Fruit fly (Drosophila melanogaster): Measurements from ENCODE around the gene Rac1.

Gene Rac1

DNA sequence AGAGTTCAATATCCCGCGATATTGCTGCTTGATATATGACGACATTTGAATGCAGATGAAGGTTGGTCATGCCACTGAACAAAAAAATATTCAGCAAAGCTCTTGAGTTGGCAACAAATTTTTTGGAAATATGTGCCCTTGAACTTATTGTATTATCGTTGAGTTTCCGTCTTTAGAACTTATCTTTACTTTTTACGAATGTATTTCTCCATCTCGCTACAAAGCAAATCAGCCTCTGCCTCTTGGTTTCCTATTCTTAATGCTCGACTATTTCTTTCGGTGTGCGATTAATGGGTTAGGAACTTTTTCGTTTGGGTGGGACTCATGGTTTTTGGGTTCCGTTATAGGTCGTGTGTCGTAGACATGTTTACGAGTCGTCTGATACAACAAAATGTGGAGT is 20.7 kb upstream of the Rac1 start (continued):
- TF ChIP-seq crp (GFP tag; optimal IDR thresholded peaks at IDR 0.05) = no peak
- peak; percentile 67 for TF ChIP-seq trem (tag; optimal IDR thresholded peaks at IDR 0.05)
- no peak for TF ChIP-seq stwl (tag; optimal IDR thresholded peaks at IDR 0.05)
- peak; percentile 41 for TF ChIP-seq Ptx1 (GFP tag; IDR thresholded peaks at IDR 0.05)
- peak; percentile 71 for TF ChIP-seq CG12219 (GFP tag; optimal IDR thresholded peaks at IDR 0.05)
- TF ChIP-seq gfzf (GFP tag; optimal IDR thresholded peaks at IDR 0.05) = no peak
- TF ChIP-seq onecut (GFP tag; IDR thresholded peaks at IDR 0.05) = peak; percentile 62
- no peak for TF ChIP-seq CG1832 (GFP tag; optimal IDR thresholded peaks at IDR 0.05)
- peak; percentile 29 for TF ChIP-seq Sry-δ (GFP tag; optimal IDR thresholded peaks at IDR 0.05)
- TF ChIP-seq Max (GFP tag; optimal IDR thresholded peaks at IDR 0.05) = peak; percentile 2
- TF ChIP-seq Hmr (GFP tag; optimal IDR thresholded peaks at IDR 0.05) = no peak
- TF ChIP-seq CG18011 (GFP tag; optimal IDR thresholded peaks at IDR 0.05) = peak; percentile 24
- TF ChIP-seq CG6272 (GFP tag; IDR thresholded peaks at IDR 0.05) = no peak
- TF ChIP-seq esg (GFP tag; conservative IDR thresholded peaks at IDR 0.05) = peak; percentile 62
- peak; percentile 59 for TF ChIP-seq her (GFP tag; optimal IDR thresholded peaks at IDR 0.05)
- peak; percentile 80 for TF ChIP-seq row (GFP tag; IDR thresholded peaks at IDR 0.05)
- peak; percentile 72 for TF ChIP-seq sens-2 (GFP tag; IDR thresholded peaks at IDR 0.05)
- TF ChIP-seq grau (tag; optimal IDR thresholded peaks at IDR 0.05) = peak; percentile 77
- TF ChIP-seq CG7556 (GFP tag; optimal IDR thresholded peaks at IDR 0.05) = peak; percentile 57
- 0 out of 2 replicates have a peak, but pooled peaks have one; percentile 15 for TF ChIP-seq GATAe (GFP tag; conservative IDR thresholded peaks at IDR 0.05)
- peak; percentile 41 for TF ChIP-seq dm (GFP tag; optimal IDR thresholded peaks at IDR 0.05)
- TF ChIP-seq NfI (GFP tag; optimal IDR thresholded peaks at IDR 0.05) = peak; percentile 68
- peak; percentile 51 for TF ChIP-seq en (GFP tag; optimal IDR thresholded peaks at IDR 0.05)
- TF ChIP-seq sd (tag; optimal IDR thresholded peaks at IDR 0.05) = peak; percentile 49
- peak; percentile 74 for TF ChIP-seq ara (GFP tag; IDR thresholded peaks at IDR 0.05)
- peak; percentile 39; the same call in 1 of the 2 replicates for TF ChIP-seq CG32532 (GFP tag; IDR thresholded peaks at IDR 0.05)
- no peak for TF ChIP-seq CG12744 (GFP tag; optimal IDR thresholded peaks at IDR 0.05)
- peak; percentile 60 for TF ChIP-seq HLH3B (GFP tag; IDR thresholded peaks at IDR 0.05)
- no peak for TF ChIP-seq Hmx (GFP tag; optimal IDR thresholded peaks at IDR 0.05)
- peak; percentile 77 for TF ChIP-seq Hsf (GFP tag; optimal IDR thresholded peaks at IDR 0.05)
- peak; percentile 25; the same call in 1 of the 2 replicates for TF ChIP-seq Lim3 (GFP tag; IDR thresholded peaks at IDR 0.05)
- no peak for TF ChIP-seq crol (GFP tag; IDR thresholded peaks at IDR 0.05)
- TF ChIP-seq dmrt11E (tag; optimal IDR thresholded peaks at IDR 0.05) = peak; percentile 88
- TF ChIP-seq CG18599 (GFP tag; optimal IDR thresholded peaks at IDR 0.05) = peak; percentile 50
- peak; percentile 61 for TF ChIP-seq Sox100B (GFP tag; optimal IDR thresholded peaks at IDR 0.05)
- peak; percentile 33 for TF ChIP-seq bab2 (GFP tag; optimal IDR thresholded peaks at IDR 0.05)
- no peak for TF ChIP-seq D (optimal IDR thresholded peaks at IDR 0.05)
- peak; percentile 65 for TF ChIP-seq D (GFP tag; optimal IDR thresholded peaks at IDR 0.05)
- peak; percentile 82 for TF ChIP-seq Oli (tag; optimal IDR thresholded peaks at IDR 0.05)
- peak; percentile 3 for TF ChIP-seq Vsx1 (GFP tag; optimal IDR thresholded peaks at IDR 0.05)
- TF ChIP-seq bcd (GFP tag; optimal IDR thresholded peaks at IDR 0.05) = peak; percentile 56
- peak; percentile 20 for TF ChIP-seq CG8281 (tag; optimal IDR thresholded peaks at IDR 0.05)
- TF ChIP-seq psq (GFP tag; optimal IDR thresholded peaks at IDR 0.05) = no peak
- peak; percentile 37 for TF ChIP-seq org-1 (GFP tag; optimal IDR thresholded peaks at IDR 0.05)
- peak; percentile 24 for TF ChIP-seq trh (GFP tag; optimal IDR thresholded peaks at IDR 0.05)
- TF ChIP-seq CG12236 (GFP tag; optimal IDR thresholded peaks at IDR 0.05) = peak; percentile 67
- TF ChIP-seq Six4 (GFP tag; optimal IDR thresholded peaks at IDR 0.05) = peak; percentile 69
- peak; percentile 68 for TF ChIP-seq H2.0 (GFP tag; IDR thresholded peaks at IDR 0.05)
- peak; percentile 80 for TF ChIP-seq CG12391 (tag; optimal IDR thresholded peaks at IDR 0.05)
- TF ChIP-seq Antp (GFP tag; optimal IDR thresholded peaks at IDR 0.05) = peak; percentile 81
- peak; percentile 72 for TF ChIP-seq zf30C (GFP tag; optimal IDR thresholded peaks at IDR 0.05)

Measured in whole organism, embryonic.